Fruit fly (Drosophila melanogaster): ENCODE results near the gene CG34129.

dm6 chr3R:26189877-26190276, 1.1 kb downstream of the CG34129 start, which contains the start of gene CG34130:
- TF ChIP-seq pan (optimal IDR thresholded peaks at IDR 0.05) (no peak), pan (GFP tag; optimal IDR thresholded peaks at IDR 0.05 in 1 of 2, IDR thresholded peaks at IDR 0.05 in 1 of 2) (no peak), CG2712 (tag; optimal IDR thresholded peaks at IDR 0.05) (no peak), CG12659 (GFP tag; optimal IDR thresholded peaks at IDR 0.05) (no peak), CG31365 (tag; optimal IDR thresholded peaks at IDR 0.05) (no peak), CG11398 (GFP tag; optimal IDR thresholded peaks at IDR 0.05) (no peak), az2 (GFP tag; optimal IDR thresholded peaks at IDR 0.05) (no peak), mirr (GFP tag; optimal IDR thresholded peaks at IDR 0.05) (no peak), CG10431 (GFP tag; optimal IDR thresholded peaks at IDR 0.05) (no peak), CG9932 (GFP tag; IDR thresholded peaks at IDR 0.05) (no peak)

Data from whole organism, embryonic.